Worm (Caenorhabditis elegans): ENCODE data around the gene mltn-5.

- TF ChIP-seq ztf-28 (GFP tag; IDR thresholded peaks at IDR 0.05) (no peak), lin-54 (GFP tag; optimal IDR thresholded peaks at IDR 0.05) (no peak), unc-130 (GFP tag; optimal IDR thresholded peaks at IDR 0.05) (no peak), D2030.7 (GFP tag; IDR thresholded peaks at IDR 0.05) (no peak), F39B2.1 (GFP tag; IDR thresholded peaks at IDR 0.05) (no peak), pha-4 (tag; optimal IDR thresholded peaks at IDR 0.05) (no peak), nhr-90 (tag; optimal IDR thresholded peaks at IDR 0.05) (no peak), ztf-22 (GFP tag; optimal IDR thresholded peaks at IDR 0.05) (no peak), akir-1 (GFP tag; optimal IDR thresholded peaks at IDR 0.05) (no peak), nhr-179 (tag; optimal IDR thresholded peaks at IDR 0.05) (no peak), snpc-4 (GFP tag; optimal IDR thresholded peaks at IDR 0.05) (no peak), snpc-4 (tag; optimal IDR thresholded peaks at IDR 0.05) (no peak), hrde-1 (tag; optimal IDR thresholded peaks at IDR 0.05; ENCODE audit: borderline replicate concordance) (no peak), F55B11.4 (tag; optimal IDR thresholded peaks at IDR 0.05; ENCODE audit: borderline replicate concordance, insufficient read depth) (no peak), let-526 (GFP tag; IDR thresholded peaks at IDR 0.05) (no peak)
Measured at ce11 chrII:13964325-13964724, 39.3 kb downstream of the mltn-5 start.

Measured in whole organism, young adult.